Worm (Caenorhabditis elegans) whole organism, L1 larva: ENCODE measurements around the gene ZK1248.4.
A peak's percentile ranks its signal among the peaks of the same experiment; 100 is the strongest.

Experiments
- C04F5.9 ChIP-seq: sonication (generic microtip); optimal IDR thresholded peaks from 2 replicates; lab custom pipeline; 2016; ENCODE audit warnings: missing genetic modification characterization, missing compliant biosample characterization
- C34B4.2 ChIP-seq: sonication (generic microtip); optimal IDR thresholded peaks from 2 replicates; lab custom pipeline; 2017; ENCODE audit warnings: mild to moderate bottlenecking, missing genetic modification characterization, missing compliant biosample characterization
- aly-2 ChIP-seq: fragments of 150-350 bp; optimal IDR thresholded peaks from 2 replicates; lab custom pipeline; 2014; ENCODE audit warnings: missing biosample characterization, missing genetic modification characterization
- blmp-1 ChIP-seq: fragments of 150-350 bp; optimal IDR thresholded peaks from 2 replicates; lab custom pipeline; 2014; ENCODE audit warnings: missing biosample characterization, missing genetic modification characterization
- ceh-90 ChIP-seq: sonication (generic microtip); optimal IDR thresholded peaks from 2 replicates; lab custom pipeline; 2016; ENCODE audit warnings: missing genetic modification characterization, missing compliant biosample characterization
- efl-1 ChIP-seq, 4 experiments: fragments of 150-350 bp; optimal IDR thresholded peaks in 3 of 4; peaks in 1 of 4; 1 replicate in 1 of 4; 2 replicates in 3 of 4; lab custom pipeline; 2014; ENCODE audit warnings: missing biosample characterization in 2 of 4, missing genetic modification characterization in 2 of 4, missing genetic modification reagents in 2 of 4
- egl-13 ChIP-seq: sonication (generic microtip); optimal IDR thresholded peaks from 2 replicates; lab custom pipeline; 2016; ENCODE audit warnings: missing genotype, missing genetic modification reagents, missing genetic modification characterization, missing compliant biosample characterization
- elt-2 ChIP-seq: sonication (generic microtip); optimal IDR thresholded peaks from 2 replicates; lab custom pipeline; 2016; ENCODE audit warnings: missing genetic modification characterization, mild to moderate bottlenecking, inconsistent platforms, missing compliant biosample characterization, missing genetic modification reagents
- elt-3 ChIP-seq, 6 experiments: fragments of 150-350 bp in 1 of 6; sonication (generic microtip); optimal IDR thresholded peaks; 2 replicates each; lab custom pipeline; 2017 to 2018; ENCODE audit warnings: missing biosample characterization in 6 of 6, missing genetic modification characterization in 6 of 6, inconsistent platforms in 1 of 6
- fkh-8 ChIP-seq: sonication (generic microtip); optimal IDR thresholded peaks from 2 replicates; lab custom pipeline; 2016; ENCODE audit warnings: mild to moderate bottlenecking, missing genetic modification characterization, missing compliant biosample characterization
- grh-1 ChIP-seq: fragments of 200-800 bp; sonication (Bioruptor generic); IDR thresholded peaks from 2 replicates; pipeline ENCODE4 v1.3.6; 2022; ENCODE audit warnings: missing genetic modification reagents, missing genetic modification characterization, missing compliant biosample characterization
- hlh-4 ChIP-seq: sonication (generic microtip); optimal IDR thresholded peaks from 2 replicates; lab custom pipeline; 2016; ENCODE audit warnings: mild to moderate bottlenecking, missing genetic modification characterization, missing compliant biosample characterization
- irx-1 ChIP-seq: sonication (generic microtip); optimal IDR thresholded peaks from 2 replicates; lab custom pipeline; 2016; ENCODE audit warnings: missing genetic modification characterization, missing compliant biosample characterization
- lin-13 ChIP-seq: fragments of 150-350 bp; optimal IDR thresholded peaks from 2 replicates; lab custom pipeline; 2014; ENCODE audit warnings: missing biosample characterization, missing genetic modification reagents, missing genetic modification characterization
- lin-14 ChIP-seq: fragments of 200-800 bp; sonication (Bioruptor generic); optimal IDR thresholded peaks from 2 replicates; lab custom pipeline; 2018; ENCODE audit warnings: mild to moderate bottlenecking, missing genetic modification characterization, moderate library complexity, missing compliant biosample characterization
- lin-39 ChIP-seq: fragments of 150-350 bp; optimal IDR thresholded peaks from 2 replicates; lab custom pipeline; 2014; ENCODE audit warnings: missing biosample characterization, missing genetic modification reagents, missing genetic modification characterization
- lsy-2 ChIP-seq, 2 experiments: fragments of 150-350 bp; optimal IDR thresholded peaks; 2 replicates each; lab custom pipeline; 2014; ENCODE audit warnings: missing biosample characterization in 2 of 2, missing genetic modification characterization in 2 of 2
- mdl-1 ChIP-seq, 2 experiments: fragments of 150-350 bp; optimal IDR thresholded peaks; 2 replicates each; lab custom pipeline; 2014 to 2017; ENCODE audit warnings: missing biosample characterization in 2 of 2, missing genetic modification characterization in 2 of 2, inconsistent platforms in 1 of 2
- mef-2 ChIP-seq: fragments of 150-350 bp; optimal IDR thresholded peaks from 2 replicates; lab custom pipeline; 2014; ENCODE audit warnings: missing biosample characterization, missing genetic modification characterization
- mep-1 ChIP-seq: fragments of 150-350 bp; optimal IDR thresholded peaks from 2 replicates; lab custom pipeline; 2014; ENCODE audit warnings: missing biosample characterization, missing genetic modification characterization
- nhr-11 ChIP-seq: fragments of 150-350 bp; optimal IDR thresholded peaks from 2 replicates; lab custom pipeline; 2014; ENCODE audit warnings: missing biosample characterization, missing genetic modification characterization
- nhr-76 ChIP-seq: sonication (generic microtip); optimal IDR thresholded peaks from 2 replicates; lab custom pipeline; 2017; ENCODE audit warnings: missing biosample characterization, missing genetic modification characterization
- nhr-85 ChIP-seq: sonication (generic microtip); peaks from one replicate; lab custom pipeline; 2016; ENCODE audit warnings: missing genetic modification characterization, inconsistent platforms, missing compliant biosample characterization
- sptf-1 ChIP-seq: fragments of 150-350 bp; optimal IDR thresholded peaks from 2 replicates; lab custom pipeline; 2014; ENCODE audit warnings: missing biosample characterization, missing genetic modification characterization
- unc-86 ChIP-seq: sonication (generic microtip); optimal IDR thresholded peaks from 2 replicates; lab custom pipeline; 2016; ENCODE audit warnings: missing genetic modification characterization, missing compliant biosample characterization
- zag-1 ChIP-seq: fragments of 150-350 bp; optimal IDR thresholded peaks from 2 replicates; lab custom pipeline; 2014; ENCODE audit warnings: missing biosample characterization, missing genetic modification characterization
- ztf-11 ChIP-seq, 2 experiments: sonication (generic microtip); optimal IDR thresholded peaks; 2 replicates each; lab custom pipeline; 2016 to 2017; ENCODE audit warnings: missing genetic modification characterization in 2 of 2, missing biosample characterization in 1 of 2, missing compliant biosample characterization in 1 of 2

ZK1248.4 gene

ce11 chrII:5852007-5852406 is 33.6 kb downstream of the ZK1248.4 start, which contains the start of gene H41C03.2:
Gene H41C03.2, minus strand, starts transcription at chrII:5852107.
- no peak for TF ChIP-seq irx-1 (tag; lab: Kevin White, UChicago)
- no peak for TF ChIP-seq mep-1 (tag; lab: Kevin White, UChicago)
- TF ChIP-seq fkh-8 (tag; lab: Kevin White, UChicago), result peak; percentile 25
- no peak for TF ChIP-seq C04F5.9 (tag; lab: Kevin White, UChicago)

ce11 chrII:5853261-5853660 is 34.9 kb downstream of the ZK1248.4 start:
- TF ChIP-seq efl-1 (optimal IDR thresholded peaks at IDR 0.05; lab: Kevin White, UChicago) (no peak), efl-1 (GFP tag; optimal IDR thresholded peaks at IDR 0.05 in 1 of 2; lab: Kevin White, UChicago) (no peak), lsy-2 (tag; optimal IDR thresholded peaks at IDR 0.05; lab: Kevin White, UChicago) (no peak), nhr-85 (tag; lab: Kevin White, UChicago) (peak; percentile 55), nhr-11 (tag; lab: Kevin White, UChicago) (no peak), irx-1 (tag; lab: Kevin White, UChicago) (no peak), blmp-1 (tag; lab: Kevin White, UChicago) (peak; percentile 73), ztf-11 (tag; optimal IDR thresholded peaks at IDR 0.05; lab: Kevin White, UChicago) (no peak), hlh-4 (no peak), egl-13 (tag; lab: Kevin White, UChicago) (no peak), lin-39 (tag; lab: Kevin White, UChicago) (no peak), elt-3 (tag; optimal IDR thresholded peaks at IDR 0.05; lab: Kevin White, UChicago) (peak in 2 of 6 experiments; percentile 51 to 80), mef-2 (no peak)

- TF ChIP-seq lin-13 (GFP tag; lab: Kevin White, UChicago), result no peak
- no peak for TF ChIP-seq sptf-1 (tag; lab: Kevin White, UChicago)
- no peak for TF ChIP-seq C34B4.2 (tag; lab: Kevin White, UChicago)
- no peak for TF ChIP-seq aly-2
- TF ChIP-seq lin-14 (GFP tag; lab: Kevin White, UChicago), result peak; percentile 17
- no peak for TF ChIP-seq zag-1 (tag; lab: Kevin White, UChicago)
- peak; percentile 17 for TF ChIP-seq blmp-1 (tag; lab: Kevin White, UChicago)
- TF ChIP-seq unc-86, result no peak
Observed at ce11 chrII:5854122-5854521, 35.7 kb downstream of the ZK1248.4 start, which contains the start of gene H41C03.1. Gene H41C03.1, plus strand, starts transcription at chrII:5854422.

- TF ChIP-seq lin-14 (GFP tag; lab: Kevin White, UChicago) (peak; percentile 33), C04F5.9 (tag; lab: Kevin White, UChicago) (no peak), mdl-1 (tag; optimal IDR thresholded peaks at IDR 0.05; lab: Kevin White, UChicago) (no peak)
- TF ChIP-seq, all 84 proteins: peak for 1
Observed at ce11 chrII:5858322-5858721, 39.9 kb downstream of the ZK1248.4 start, which contains the start of gene F55C12.4. Gene F55C12.4, minus strand, starts transcription at chrII:5858422.

ce11 chrII:5860621-5861020 is 42.2 kb downstream of the ZK1248.4 start:
- TF ChIP-seq lin-14 (GFP tag; lab: Kevin White, UChicago) (peak; percentile 49), ceh-90 (tag; lab: Kevin White, UChicago) (no peak), grh-1 (no peak), nhr-76 (tag; lab: Kevin White, UChicago) (no peak)
- TF ChIP-seq, all 84 proteins: peak for 1

ce11 chrII:5863893-5864292 is 45.5 kb downstream of the ZK1248.4 start, which contains the start of gene tag-234:
Gene tag-234, plus strand, starts transcription at chrII:5864193.
- TF ChIP-seq grh-1 (no peak), blmp-1 (tag; lab: Kevin White, UChicago) (no peak), nhr-76 (tag; lab: Kevin White, UChicago) (no peak), elt-2 (peak; percentile 2), efl-1 (optimal IDR thresholded peaks at IDR 0.05; lab: Kevin White, UChicago) (no peak), efl-1 (GFP tag; optimal IDR thresholded peaks at IDR 0.05 in 1 of 2; lab: Kevin White, UChicago) (no peak)
